Worm (Caenorhabditis elegans) whole organism, early embryonic: ENCODE measurements around the gene ugt-64.
"Not testable (repeated sequence)": the region's sequence is repeated elsewhere in the genome, so short reads cannot be mapped to it uniquely, and the experiment has no call there.

ENCODE experiments used
- B0310.2 ChIP-seq: sonication (generic microtip); optimal IDR thresholded peaks from 2 replicates; lab custom pipeline; 2016; ENCODE audit warnings: mild to moderate bottlenecking, missing genetic modification characterization, missing compliant biosample characterization
- F13C5.2 ChIP-seq: sonication (generic microtip); optimal IDR thresholded peaks from 2 replicates; lab custom pipeline; 2017; ENCODE audit warnings: mild to moderate bottlenecking, missing genetic modification characterization, inconsistent platforms, missing compliant biosample characterization
- aly-1 ChIP-seq: sonication (generic microtip); optimal IDR thresholded peaks from 2 replicates; lab custom pipeline; 2016; ENCODE audit warnings: missing genetic modification characterization, missing compliant biosample characterization
- ama-1 ChIP-seq: fragments of 150-350 bp; optimal IDR thresholded peaks from 2 replicates; lab custom pipeline; 2014
- ceh-13 ChIP-seq: fragments of 200-800 bp; sonication (Bioruptor generic); optimal IDR thresholded peaks from 2 replicates; lab custom pipeline; 2018; ENCODE audit warnings: mild to moderate bottlenecking, missing genetic modification characterization, missing compliant biosample characterization
- ceh-36 ChIP-seq: sonication (generic microtip); optimal IDR thresholded peaks from 2 replicates; lab custom pipeline; 2016; ENCODE audit warnings: missing genetic modification characterization, inconsistent platforms, missing compliant biosample characterization
- ets-7 ChIP-seq: sonication (generic microtip); optimal IDR thresholded peaks from 2 replicates; lab custom pipeline; 2016; ENCODE audit warnings: missing genotype, missing genetic modification characterization, missing compliant biosample characterization
- flt-1 ChIP-seq: fragments of 200-800 bp; sonication (Bioruptor generic); IDR thresholded peaks from 2 replicates; pipeline ENCODE4 v1.3.6; 2022; ENCODE audit warnings: missing genetic modification characterization, missing compliant biosample characterization
- hmbx-1 ChIP-seq: sonication (generic microtip); optimal IDR thresholded peaks from 2 replicates; lab custom pipeline; 2016; ENCODE audit warnings: mild to moderate bottlenecking, missing genetic modification characterization, missing compliant biosample characterization
- hmg-4 ChIP-seq: fragments of 200-800 bp; sonication (Bioruptor generic); optimal IDR thresholded peaks from 2 replicates; lab custom pipeline; 2018; ENCODE audit warnings: mild to moderate bottlenecking, missing genetic modification characterization, missing compliant biosample characterization
- hnd-1 ChIP-seq: sonication (generic microtip); optimal IDR thresholded peaks from 2 replicates; lab custom pipeline; 2016; ENCODE audit warnings: missing genetic modification characterization, missing compliant biosample characterization
- pes-1 ChIP-seq: fragments of 200-800 bp; sonication (Bioruptor generic); IDR thresholded peaks from 2 replicates; pipeline ENCODE4 v1.3.6; 2022; ENCODE audit warnings: missing genetic modification reagents, missing genetic modification characterization, missing compliant biosample characterization
- scrt-1 ChIP-seq: fragments of 200-800 bp; sonication (Bioruptor generic); IDR thresholded peaks from 2 replicates; pipeline ENCODE4 v1.3.6; 2022; ENCODE audit warnings: missing genetic modification characterization, missing compliant biosample characterization
- sea-1 ChIP-seq: fragments of 200-800 bp; sonication (Bioruptor generic); conservative IDR thresholded peaks from 2 replicates; pipeline ENCODE4 v1.3.6; 2022; ENCODE audit warnings: missing genetic modification characterization, missing compliant biosample characterization
- tbx-11 ChIP-seq: fragments of 200-800 bp; sonication (Bioruptor generic); IDR thresholded peaks from 2 replicates; pipeline ENCODE4 v1.3.6; 2022; ENCODE audit warnings: missing genetic modification characterization, missing compliant biosample characterization
- tbx-37 ChIP-seq: fragments of 200-800 bp; sonication (Bioruptor generic); conservative IDR thresholded peaks from 2 replicates; pipeline ENCODE4 v1.3.6; 2022; ENCODE audit warnings: missing genetic modification reagents, missing genetic modification characterization, missing compliant biosample characterization
- tra-4 ChIP-seq: sonication (generic microtip); optimal IDR thresholded peaks from 2 replicates; lab custom pipeline; 2017; ENCODE audit warnings: missing genetic modification characterization, missing compliant biosample characterization

The ugt-64 gene

ce11 chrV:3506252-3506651 lies at the start of gene ugt-64:
TSS of gene ugt-64 (minus strand) at chrV:3506352.
- not testable (repeated sequence) for TF ChIP-seq hnd-1 (tag; lab: Kevin White, UChicago); hmbx-1 (tag; lab: Kevin White, UChicago); F13C5.2

- no peak for TF ChIP-seq B0310.2 (tag; lab: Kevin White, UChicago)
- TF ChIP-seq tbx-37 (GFP tag; lab: Robert Waterston, UW), result no peak
- TF ChIP-seq tra-4 (tag; lab: Kevin White, UChicago), result no peak
- TF ChIP-seq pes-1 (GFP tag; lab: Robert Waterston, UW), result no peak
- TF ChIP-seq hnd-1 (tag; lab: Kevin White, UChicago), result no peak
- TF ChIP-seq scrt-1 (GFP tag; lab: Robert Waterston, UW), result no peak
- no peak for TF ChIP-seq F13C5.2
- TF ChIP-seq ets-7, result no peak
- no peak for TF ChIP-seq ceh-36 (tag; lab: Kevin White, UChicago)
- TF ChIP-seq hmbx-1 (tag; lab: Kevin White, UChicago), result no peak
- TF ChIP-seq tbx-11 (GFP tag; lab: Robert Waterston, UW), result no peak
Observed at ce11 chrV:3554869-3555268, 48.7 kb upstream of the ugt-64 start, which contains the start of gene grl-29. TSS of gene grl-29 (minus strand) at chrV:3555236.

ce11 chrV:3552740-3553469 lies 46.8 kb upstream of the ugt-64 start, which contains the start of gene T24A6.20:
TSS of gene T24A6.20 (plus strand) at chrV:3553134.
- no peak for TF ChIP-seq aly-1 (tag; lab: Kevin White, UChicago)
- no peak for TF ChIP-seq tbx-11 (GFP tag; lab: Robert Waterston, UW)
- TF ChIP-seq scrt-1 (GFP tag; lab: Robert Waterston, UW), result no peak
- TF ChIP-seq B0310.2 (tag; lab: Kevin White, UChicago), result no peak
- TF ChIP-seq pes-1 (GFP tag; lab: Robert Waterston, UW), result no peak
- no peak for TF ChIP-seq tbx-37 (GFP tag; lab: Robert Waterston, UW)
- TF ChIP-seq hnd-1 (tag; lab: Kevin White, UChicago), result no peak
- TF ChIP-seq ceh-13, result no peak
- no peak for TF ChIP-seq F13C5.2

ce11 chrV:3551765-3552164 lies 45.6 kb upstream of the ugt-64 start, which contains the start of gene grl-28:
TSS of gene grl-28 (minus strand) at chrV:3551865.
- no peak for TF ChIP-seq tra-4 (tag; lab: Kevin White, UChicago)
- TF ChIP-seq ceh-13, result no peak
- no peak for TF ChIP-seq ceh-36 (tag; lab: Kevin White, UChicago)

DNA sequence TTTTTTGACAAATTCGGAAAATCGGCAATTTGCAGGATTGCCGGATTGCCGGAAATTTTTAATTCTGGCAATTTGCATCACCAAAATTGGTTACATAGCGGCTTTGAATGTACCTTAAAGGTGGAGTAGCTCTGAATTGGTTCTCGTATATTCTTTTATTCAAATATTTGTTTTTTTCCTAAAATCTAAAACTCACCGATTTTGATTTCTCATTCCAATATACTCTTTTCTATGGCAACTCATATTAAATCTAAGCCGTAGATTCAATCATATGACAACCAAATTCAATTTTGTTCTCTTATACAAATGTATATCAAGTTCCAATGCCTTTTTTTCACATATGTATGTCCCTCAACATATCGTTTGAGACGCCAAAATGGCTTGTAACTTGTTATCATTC lies 43.4 kb upstream of the ugt-64 start, which contains the start of gene sri-21:
TSS of gene sri-21 (plus strand) at position 301 of the 400 bp plus-strand sequence.
- TF ChIP-seq tbx-37 (GFP tag; lab: Robert Waterston, UW) (no peak), hnd-1 (tag; lab: Kevin White, UChicago) (no peak), ceh-36 (tag; lab: Kevin White, UChicago) (no peak), B0310.2 (tag; lab: Kevin White, UChicago) (no peak), ets-7 (no peak)

- TF ChIP-seq flt-1 (GFP tag; lab: Robert Waterston, UW), result no peak
- no peak for TF ChIP-seq hmbx-1 (tag; lab: Kevin White, UChicago)
- TF ChIP-seq F13C5.2, result no peak
- TF ChIP-seq B0310.2 (tag; lab: Kevin White, UChicago), result no peak
- no peak for TF ChIP-seq tra-4 (tag; lab: Kevin White, UChicago)
- TF ChIP-seq ceh-13, result no peak
- no peak for TF ChIP-seq ama-1 (lab: Kevin White, UChicago)
- no peak for TF ChIP-seq sea-1 (GFP tag; lab: Robert Waterston, UW)
- TF ChIP-seq ets-7, result no peak
- TF ChIP-seq ceh-36 (tag; lab: Kevin White, UChicago), result no peak
- TF ChIP-seq pes-1 (GFP tag; lab: Robert Waterston, UW), result no peak
- TF ChIP-seq scrt-1 (GFP tag; lab: Robert Waterston, UW), result no peak
Observed at ce11 chrV:3548798-3549197, 42.6 kb upstream of the ugt-64 start, which contains the start of gene srw-130. TSS of gene srw-130 (minus strand) at chrV:3548898.

DNA sequence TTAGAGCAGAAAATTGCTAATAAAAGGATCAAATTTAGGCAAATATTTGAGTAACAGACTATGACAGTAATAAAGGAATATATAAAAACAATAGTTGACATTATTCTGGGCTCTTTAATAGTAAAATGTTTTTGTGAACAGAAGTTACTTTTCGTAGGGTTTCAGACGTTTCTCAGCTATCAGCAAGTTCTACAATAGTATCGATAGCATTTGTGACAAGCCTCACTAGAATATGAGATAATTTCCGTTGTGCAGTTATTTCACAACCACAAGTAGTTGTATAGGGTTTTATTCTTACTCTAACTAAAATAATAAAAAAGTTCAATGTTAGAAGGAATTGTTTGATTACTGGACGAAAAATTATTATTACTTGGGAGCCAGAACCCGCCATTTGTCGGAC lies 40.4 kb upstream of the ugt-64 start, which contains the start of gene srbc-68:
TSS of gene srbc-68 (minus strand) at position 101 of the 400 bp plus-strand sequence.
- no peak for TF ChIP-seq B0310.2 (tag; lab: Kevin White, UChicago)
- TF ChIP-seq scrt-1 (GFP tag; lab: Robert Waterston, UW), result no peak
- no peak for TF ChIP-seq F13C5.2
- TF ChIP-seq tbx-37 (GFP tag; lab: Robert Waterston, UW), result no peak
- TF ChIP-seq ceh-36 (tag; lab: Kevin White, UChicago), result no peak
- TF ChIP-seq ets-7, result no peak
- TF ChIP-seq hmbx-1 (tag; lab: Kevin White, UChicago), result no peak
- no peak for TF ChIP-seq flt-1 (GFP tag; lab: Robert Waterston, UW)
- TF ChIP-seq ama-1 (lab: Kevin White, UChicago), result no peak
- no peak for TF ChIP-seq tbx-11 (GFP tag; lab: Robert Waterston, UW)
- TF ChIP-seq ceh-13, result no peak
- TF ChIP-seq tra-4 (tag; lab: Kevin White, UChicago), result no peak
- TF ChIP-seq aly-1 (tag; lab: Kevin White, UChicago), result no peak
- no peak for TF ChIP-seq hmg-4
- no peak for TF ChIP-seq hnd-1 (tag; lab: Kevin White, UChicago)
- TF ChIP-seq pes-1 (GFP tag; lab: Robert Waterston, UW), result no peak
- TF ChIP-seq sea-1 (GFP tag; lab: Robert Waterston, UW), result no peak

ce11 chrV:3543344-3543743 lies 37.2 kb upstream of the ugt-64 start, which contains the start of gene nhr-222:
TSS of gene nhr-222 (minus strand) at chrV:3543444.
- TF ChIP-seq ama-1 (lab: Kevin White, UChicago), result no peak
- TF ChIP-seq ets-7, result no peak
- TF ChIP-seq scrt-1 (GFP tag; lab: Robert Waterston, UW), result no peak
